Fruit fly (Drosophila melanogaster) whole organism, embryonic: ENCODE results near the gene CG9518.

ENCODE experiments used
- CG10209 ChIP-seq: fragments of 200-800 bp; sonication (Bioruptor generic); optimal IDR thresholded peaks from 3 replicates; lab custom pipeline; 2017; ENCODE audit warnings: missing biosample characterization, mild to moderate bottlenecking, missing genetic modification characterization, missing genetic modification reagents
- CG11695 ChIP-seq: fragments of 200-800 bp; sonication (Bioruptor generic); IDR thresholded peaks from 3 replicates; pipeline ENCODE4 v1.3.6; 2022; ENCODE audit warnings: missing biosample characterization, missing genetic modification characterization
- CG11696 ChIP-seq: fragments of 200-800 bp; sonication (Bioruptor generic); IDR thresholded peaks from 2 replicates; pipeline ENCODE4 v1.3.6; 2022; ENCODE audit warnings: missing biosample characterization, missing genetic modification characterization
- CG12155 ChIP-seq: fragments of 200-800 bp; sonication (Bioruptor generic); optimal IDR thresholded peaks from 3 replicates; lab custom pipeline; 2016; ENCODE audit warnings: missing biosample characterization, missing genetic modification characterization
- CG12659 ChIP-seq: fragments of 200-800 bp; sonication (Bioruptor generic); optimal IDR thresholded peaks from 3 replicates; lab custom pipeline; 2017; ENCODE audit warnings: mild to moderate bottlenecking, missing biosample characterization, missing genetic modification reagents, missing genetic modification characterization
- CG13123 ChIP-seq: fragments of 200-800 bp; sonication (Bioruptor generic); optimal IDR thresholded peaks from 2 replicates; lab custom pipeline; 2016; ENCODE audit warnings: missing biosample characterization, missing genetic modification characterization
- CG13296 ChIP-seq: fragments of 200-800 bp; sonication (Bioruptor generic); optimal IDR thresholded peaks from 3 replicates; lab custom pipeline; 2018; ENCODE audit warnings: missing biosample characterization, mild to moderate bottlenecking, missing genetic modification characterization
- CG13424 ChIP-seq: fragments of 200-800 bp; sonication (Bioruptor generic); optimal IDR thresholded peaks from 2 replicates; lab custom pipeline; 2019; ENCODE audit warnings: missing biosample characterization, mild to moderate bottlenecking, missing genetic modification characterization, moderate library complexity
- CG14860 ChIP-seq: fragments of 200-800 bp; sonication (Bioruptor generic); IDR thresholded peaks from 3 replicates; pipeline ENCODE4 v1.3.6; 2022; ENCODE audit warnings: missing biosample characterization, missing genetic modification characterization; ENCODE audit not compliant: partially characterized antibody
- CG14965 ChIP-seq: fragments of 200-800 bp; sonication (Bioruptor generic); optimal IDR thresholded peaks from 2 replicates; lab custom pipeline; 2016; ENCODE audit warnings: missing biosample characterization, missing genetic modification characterization, borderline replicate concordance
- CG16779 ChIP-seq: fragments of 200-800 bp; sonication (Bioruptor generic); IDR thresholded peaks from 2 replicates; pipeline ENCODE4 v1.3.6; 2022; ENCODE audit warnings: missing biosample characterization, missing genetic modification characterization
- CG17328 ChIP-seq: fragments of 200-800 bp; sonication (Bioruptor generic); IDR thresholded peaks from 2 replicates; pipeline ENCODE4 v1.3.6; 2022; ENCODE audit warnings: missing biosample characterization, missing genetic modification characterization
- CG17802 ChIP-seq: fragments of 200-800 bp; sonication (Bioruptor generic); optimal IDR thresholded peaks from 2 replicates; lab custom pipeline; 2018; ENCODE audit warnings: missing biosample characterization, mild to moderate bottlenecking, missing genetic modification characterization, moderate library complexity
- CG17829 ChIP-seq: fragments of 200-800 bp; optimal IDR thresholded peaks from 2 replicates; lab custom pipeline; 2019; ENCODE audit warnings: missing biosample characterization, mild to moderate bottlenecking, missing genetic modification characterization, moderate library complexity
- CG30403 ChIP-seq: fragments of 200-800 bp; sonication (Bioruptor generic); optimal IDR thresholded peaks from 3 replicates; lab custom pipeline; 2016; ENCODE audit warnings: missing biosample characterization, missing genetic modification characterization
- CG32767 ChIP-seq: fragments of 200-800 bp; sonication (Bioruptor generic); IDR thresholded peaks from 2 replicates; pipeline ENCODE4 v1.3.6; 2022; ENCODE audit warnings: missing biosample characterization, missing genetic modification characterization
- CG3726 ChIP-seq: fragments of 200-800 bp; sonication (Bioruptor generic); IDR thresholded peaks from 3 replicates; pipeline ENCODE4, ENCODE4 v1.3.6; 2022; ENCODE audit warnings: missing biosample characterization, missing genetic modification characterization
- CG4360 ChIP-seq: fragments of 200-800 bp; sonication (Bioruptor generic); IDR thresholded peaks from 2 replicates; pipeline ENCODE4 v1.3.6; 2022; ENCODE audit warnings: missing biosample characterization, missing genetic modification characterization
- CG4854 ChIP-seq: fragments of 200-800 bp; sonication (Bioruptor generic); optimal IDR thresholded peaks from 2 replicates; lab custom pipeline; 2016; ENCODE audit warnings: missing biosample characterization, missing genetic modification characterization, inconsistent platforms
- CG7987 ChIP-seq: fragments of 200-800 bp; sonication (Bioruptor generic); optimal IDR thresholded peaks from 2 replicates; lab custom pipeline; 2018; ENCODE audit warnings: missing biosample characterization, mild to moderate bottlenecking, missing genetic modification characterization, moderate library complexity
- CoRest ChIP-seq: fragments of 200-800 bp; sonication (Bioruptor generic); optimal IDR thresholded peaks from 3 replicates; lab custom pipeline; 2018; ENCODE audit warnings: missing biosample characterization, mild to moderate bottlenecking, missing genetic modification characterization, moderate library complexity
- D19B ChIP-seq: fragments of 200-800 bp; sonication (Bioruptor generic); optimal IDR thresholded peaks from 2 replicates; lab custom pipeline; 2017; ENCODE audit warnings: missing biosample characterization, mild to moderate bottlenecking, missing genetic modification characterization
- Dbx ChIP-seq: fragments of 200-800 bp; sonication (Bioruptor generic); IDR thresholded peaks from 3 replicates; pipeline ENCODE4 v1.3.6; 2022; ENCODE audit warnings: missing biosample characterization, missing genetic modification characterization
- Dp ChIP-seq: fragments of 200-800 bp; sonication (Bioruptor generic); optimal IDR thresholded peaks from 2 replicates; lab custom pipeline; 2018; ENCODE audit warnings: missing biosample characterization, mild to moderate bottlenecking, missing genetic modification characterization, moderate library complexity
- Eip74EF ChIP-seq, 2 experiments: fragments of 200-800 bp in 1 of 2; fragments of >200 bp in 1 of 2; sonication (Bioruptor generic) in 1 of 2; optimal IDR thresholded peaks; 2 replicates each; lab custom pipeline; 2017 to 2019; ENCODE audit warnings: missing biosample characterization in 2 of 2, missing genetic modification characterization in 2 of 2, mild to moderate bottlenecking in 1 of 2, moderate library complexity in 1 of 2
- Ets65A ChIP-seq: fragments of 200-800 bp; sonication (Bioruptor generic); peaks from one replicate; lab custom pipeline; 2016; ENCODE audit warnings: missing biosample characterization, missing genetic modification characterization
- HLH3B ChIP-seq: fragments of 200-800 bp; sonication (Bioruptor generic); IDR thresholded peaks from 2 replicates; pipeline ENCODE4 v1.3.6; 2022; ENCODE audit warnings: missing biosample characterization, missing genetic modification characterization
- HLH54F ChIP-seq: fragments of 200-800 bp; sonication (Bioruptor generic); optimal IDR thresholded peaks from 3 replicates; lab custom pipeline; 2016; ENCODE audit warnings: missing biosample characterization, missing genetic modification characterization
- Hey ChIP-seq: fragments of 200-800 bp; sonication (Bioruptor generic); optimal IDR thresholded peaks from 3 replicates; lab custom pipeline; 2018; ENCODE audit warnings: missing biosample characterization, mild to moderate bottlenecking, missing genetic modification characterization
- Hr78 ChIP-seq, 2 experiments: fragments of 200-800 bp in 1 of 2; fragments of >200 bp in 1 of 2; sonication (Bioruptor generic) in 1 of 2; optimal IDR thresholded peaks; 2 replicates each; lab custom pipeline; 2017 to 2019; ENCODE audit warnings: missing biosample characterization in 2 of 2, missing genetic modification characterization in 2 of 2, mild to moderate bottlenecking in 1 of 2, moderate library complexity in 1 of 2
- Med ChIP-seq: fragments of 200-800 bp; sonication (Bioruptor generic); peaks from one replicate; lab custom pipeline; 2016; ENCODE audit warnings: missing biosample characterization, missing genetic modification characterization, mild to moderate bottlenecking, inconsistent platforms, moderate library complexity
- Myb ChIP-seq: fragments of 200-800 bp; sonication (Bioruptor generic); optimal IDR thresholded peaks from 2 replicates; lab custom pipeline; 2016; ENCODE audit warnings: missing biosample characterization, missing genetic modification characterization
- NC2α ChIP-seq: fragments of 200-800 bp; sonication (Bioruptor generic); optimal IDR thresholded peaks from 2 replicates; lab custom pipeline; 2016; ENCODE audit warnings: missing biosample characterization, missing genetic modification characterization
- Nf-YA ChIP-seq: fragments of 200-800 bp; sonication (Bioruptor generic); IDR thresholded peaks from 2 replicates; pipeline ENCODE4 v1.3.6; 2022; ENCODE audit warnings: missing biosample characterization, missing genetic modification characterization
- Ravus ChIP-seq: fragments of 200-800 bp; sonication (Bioruptor generic); IDR thresholded peaks from 2 replicates; pipeline ENCODE4 v1.3.6; 2022; ENCODE audit warnings: missing biosample characterization, missing genetic modification characterization
- Side ChIP-seq: fragments of 200-800 bp; sonication (Bioruptor generic); optimal IDR thresholded peaks from 2 replicates; lab custom pipeline; 2016; ENCODE audit warnings: missing biosample characterization, missing genetic modification characterization
- ap ChIP-seq: fragments of 200-800 bp; sonication (Bioruptor generic); IDR thresholded peaks from 2 replicates; pipeline ENCODE4 v1.3.6; 2022; ENCODE audit warnings: missing biosample characterization, missing genetic modification characterization
- bcd ChIP-seq: fragments of 200-800 bp; sonication (Bioruptor generic); optimal IDR thresholded peaks from 2 replicates; lab custom pipeline; 2017; ENCODE audit warnings: missing biosample characterization, mild to moderate bottlenecking, missing genetic modification characterization
- corto ChIP-seq: fragments of 200-800 bp; sonication (Bioruptor generic); optimal IDR thresholded peaks from 2 replicates; lab custom pipeline; 2016; ENCODE audit warnings: missing biosample characterization, mild to moderate bottlenecking, missing genetic modification characterization, moderate library complexity
- gfzf ChIP-seq: fragments of 200-800 bp; sonication (Bioruptor generic); optimal IDR thresholded peaks from 2 replicates; lab custom pipeline; 2016; ENCODE audit warnings: missing biosample characterization, mild to moderate bottlenecking, missing genetic modification characterization, moderate library complexity
- hth ChIP-seq: fragments of >200 bp; optimal IDR thresholded peaks from 2 replicates; lab custom pipeline; 2017; ENCODE audit warnings: inconsistent platforms
- knrl ChIP-seq: fragments of 200-800 bp; sonication (Bioruptor generic); IDR thresholded peaks from 3 replicates; pipeline ENCODE4 v1.3.6; 2022; ENCODE audit warnings: missing biosample characterization, missing genetic modification characterization; ENCODE audit not compliant: partially characterized antibody
- oc ChIP-seq: fragments of 200-800 bp; sonication (Bioruptor generic); optimal IDR thresholded peaks from 2 replicates; lab custom pipeline; 2018; ENCODE audit warnings: missing biosample characterization, mild to moderate bottlenecking, missing genetic modification characterization, moderate library complexity
- pita ChIP-seq: fragments of 200-800 bp; sonication (Bioruptor generic); optimal IDR thresholded peaks from 2 replicates; lab custom pipeline; 2017; ENCODE audit warnings: missing biosample characterization, mild to moderate bottlenecking, missing genetic modification characterization
- sisA ChIP-seq: fragments of 200-800 bp; sonication (Bioruptor generic); IDR thresholded peaks from 2 replicates; pipeline ENCODE4 v1.3.6; 2022; ENCODE audit warnings: missing biosample characterization, missing genetic modification characterization
- slbo ChIP-seq: fragments of 200-800 bp; sonication (Bioruptor generic); IDR thresholded peaks from 2 replicates; pipeline ENCODE4 v1.3.6; 2022; ENCODE audit warnings: missing biosample characterization, missing genetic modification characterization
- slou ChIP-seq: fragments of 200-800 bp; sonication (Bioruptor generic); optimal IDR thresholded peaks from 3 replicates; lab custom pipeline; 2016; ENCODE audit warnings: missing biosample characterization, missing genetic modification characterization
- tap ChIP-seq: fragments of 200-800 bp; optimal IDR thresholded peaks from 3 replicates; lab custom pipeline; 2019; ENCODE audit warnings: missing biosample characterization, mild to moderate bottlenecking, missing genetic modification characterization, moderate library complexity
- unpg ChIP-seq: fragments of 200-800 bp; sonication (Bioruptor generic); optimal IDR thresholded peaks from 3 replicates; lab custom pipeline; 2018; ENCODE audit warnings: missing biosample characterization, mild to moderate bottlenecking, missing genetic modification characterization, moderate library complexity
- vfl ChIP-seq: fragments of 200-800 bp; sonication (Bioruptor generic); optimal IDR thresholded peaks from 2 replicates; lab custom pipeline; 2016; ENCODE audit warnings: missing biosample characterization, missing genetic modification characterization

CG9518 gene

dm6 chrX:14840417-14840872 is 30.5 kb downstream of the CG9518 start (continued):
- TF ChIP-seq hth (lab: Kevin White, UChicago), result no peak
- no peak for TF ChIP-seq Hr78 (GFP tag; optimal IDR thresholded peaks at IDR 0.05; lab: Kevin White, UChicago)
- TF ChIP-seq Eip74EF (GFP tag; optimal IDR thresholded peaks at IDR 0.05; lab: Kevin White, UChicago), result peak in 1 of 2 experiments; percentile 30
- TF ChIP-seq CG32767, result 0 out of 2 replicates have a peak, but pooled peaks have one; percentile 15
- no peak for TF ChIP-seq corto (GFP tag; lab: Kevin White, UChicago)
- TF ChIP-seq Med, result no peak
- TF ChIP-seq gfzf (GFP tag; lab: Kevin White, UChicago), result no peak
- no peak for TF ChIP-seq Side (GFP tag; lab: Kevin White, UChicago)
- 0 out of 2 replicates have a peak, but pooled peaks have one; percentile 23 for TF ChIP-seq HLH3B (GFP tag; lab: Robert Waterston, UW)
- TF ChIP-seq CG11695 (GFP tag; lab: Robert Waterston, UW), result peak; percentile 70; the same call in 2 of the 3 replicates
- peak; percentile 46 for TF ChIP-seq CG10209 (GFP tag; lab: Kevin White, UChicago)
- TF ChIP-seq sisA (GFP tag; lab: Robert Waterston, UW), result no peak
- TF ChIP-seq Nf-YA (GFP tag; lab: Robert Waterston, UW), result no peak
- TF ChIP-seq CG17829 (tag; lab: Kevin White, UChicago), result peak; percentile 42
- TF ChIP-seq ap (GFP tag; lab: Robert Waterston, UW), result 0 out of 2 replicates have a peak, but pooled peaks have one; percentile 20
- TF ChIP-seq CG17328 (GFP tag; lab: Robert Waterston, UW), result peak; percentile 23; the same call in 1 of the 2 replicates
- TF ChIP-seq CG7987 (GFP tag; lab: Kevin White, UChicago), result no peak
- peak; percentile 27 for TF ChIP-seq CG30403 (GFP tag; lab: Kevin White, UChicago)
- peak; percentile 34 for TF ChIP-seq CG12659
- TF ChIP-seq vfl (GFP tag; lab: Kevin White, UChicago), result no peak
- no peak for TF ChIP-seq pita (GFP tag; lab: Kevin White, UChicago)
- TF ChIP-seq Myb, result no peak
- TF ChIP-seq oc (tag; lab: Kevin White, UChicago), result peak; percentile 1
- no peak for TF ChIP-seq CG17802 (tag; lab: Kevin White, UChicago)
- no peak for TF ChIP-seq CG12155 (GFP tag; lab: Kevin White, UChicago)
- no peak for TF ChIP-seq Hey (tag; lab: Kevin White, UChicago)
- TF ChIP-seq tap (tag; lab: Kevin White, UChicago), result peak; percentile 37
- TF ChIP-seq CG13296 (GFP tag; lab: Kevin White, UChicago), result peak; percentile 21
- no peak for TF ChIP-seq CG16779 (GFP tag; lab: Robert Waterston, UW)
- TF ChIP-seq CG14860 (GFP tag; lab: Robert Waterston, UW), result no peak
- TF ChIP-seq CG4360 (GFP tag; lab: Robert Waterston, UW), result no peak
- TF ChIP-seq CG13123 (GFP tag; lab: Kevin White, UChicago), result no peak
- TF ChIP-seq slbo (GFP tag; lab: Robert Waterston, UW), result peak; percentile 75
- TF ChIP-seq Dp (GFP tag; lab: Kevin White, UChicago), result no peak
- no peak for TF ChIP-seq CG4854 (GFP tag; lab: Kevin White, UChicago)
- 0 out of 2 replicates have a peak, but pooled peaks have one; percentile 19 for TF ChIP-seq CG11696
- peak; percentile 6 for TF ChIP-seq D19B (GFP tag; lab: Kevin White, UChicago)
- TF ChIP-seq CG13424 (tag; lab: Kevin White, UChicago), result peak; percentile 46
- TF ChIP-seq Dbx, result peak; percentile 41; the same call in 1 of the 3 replicates
- TF ChIP-seq unpg (GFP tag; lab: Kevin White, UChicago), result peak; percentile 66
- peak; percentile 24 for TF ChIP-seq Ets65A
- TF ChIP-seq CG3726 (GFP tag; lab: Robert Waterston, UW), result no peak
- no peak for TF ChIP-seq slou (GFP tag; lab: Kevin White, UChicago)
- no peak for TF ChIP-seq NC2α (GFP tag; lab: Kevin White, UChicago)
- TF ChIP-seq bcd (GFP tag; lab: Kevin White, UChicago), result peak; percentile 15
- TF ChIP-seq CG14965 (GFP tag; lab: Kevin White, UChicago), result no peak
- TF ChIP-seq HLH54F, result no peak
- no peak for TF ChIP-seq Ravus (GFP tag; lab: Robert Waterston, UW)
- TF ChIP-seq knrl, result no peak
- TF ChIP-seq CoRest (tag; lab: Kevin White, UChicago), result peak; percentile 67
